Fruit fly (Drosophila melanogaster): ENCODE measurements around the gene CG3726.

The CG3726 gene

dm6 chrX:5969860-5970665, 53.2 kb downstream of the CG3726 start:
- TF ChIP-seq CG12605 (GFP tag; IDR thresholded peaks at IDR 0.05), result no peak
- no peak for TF ChIP-seq gl (tag; optimal IDR thresholded peaks at IDR 0.05)
- TF ChIP-seq CG13204 (GFP tag; optimal IDR thresholded peaks at IDR 0.05), result no peak
- TF ChIP-seq Pif1B (GFP tag; optimal IDR thresholded peaks at IDR 0.05), result peak; percentile 54
- TF ChIP-seq CG8301 (tag; optimal IDR thresholded peaks at IDR 0.05), result peak; percentile 25
- no peak for TF ChIP-seq CG10348 (GFP tag; IDR thresholded peaks at IDR 0.05)
- TF ChIP-seq Pif1A (GFP tag; optimal IDR thresholded peaks at IDR 0.05), result peak; percentile 11
- peak; percentile 44 for TF ChIP-seq CG14655 (GFP tag; optimal IDR thresholded peaks at IDR 0.05)
- TF ChIP-seq rn (GFP tag; IDR thresholded peaks at IDR 0.05), result peak; percentile 14; the same call in 1 of the 2 replicates
- TF ChIP-seq CG4496 (GFP tag; IDR thresholded peaks at IDR 0.05), result peak; percentile 68
- peak; percentile 25 for TF ChIP-seq Snoo (tag; optimal IDR thresholded peaks at IDR 0.05)
- TF ChIP-seq CG15710 (tag; optimal IDR thresholded peaks at IDR 0.05), result peak; percentile 42
- TF ChIP-seq D1 (tag; optimal IDR thresholded peaks at IDR 0.05), result no peak
- TF ChIP-seq CG32121 (GFP tag; IDR thresholded peaks at IDR 0.05), result no peak
- TF ChIP-seq fd96Ca (GFP tag; IDR thresholded peaks at IDR 0.05), result 0 out of 3 replicates have a peak, but pooled peaks have one; percentile 17
- no peak for TF ChIP-seq Ets98B (GFP tag; IDR thresholded peaks at IDR 0.05)
- peak; percentile 9 for TF ChIP-seq CG9948 (tag; optimal IDR thresholded peaks at IDR 0.05)
- no peak for TF ChIP-seq CG17806 (tag; optimal IDR thresholded peaks at IDR 0.05)
- TF ChIP-seq EcR (GFP tag; optimal IDR thresholded peaks at IDR 0.05), result no peak
- no peak for TF ChIP-seq CG34367 (tag; optimal IDR thresholded peaks at IDR 0.05)
- peak; percentile 38 for TF ChIP-seq CG8159 (tag; optimal IDR thresholded peaks at IDR 0.05)

DNA sequence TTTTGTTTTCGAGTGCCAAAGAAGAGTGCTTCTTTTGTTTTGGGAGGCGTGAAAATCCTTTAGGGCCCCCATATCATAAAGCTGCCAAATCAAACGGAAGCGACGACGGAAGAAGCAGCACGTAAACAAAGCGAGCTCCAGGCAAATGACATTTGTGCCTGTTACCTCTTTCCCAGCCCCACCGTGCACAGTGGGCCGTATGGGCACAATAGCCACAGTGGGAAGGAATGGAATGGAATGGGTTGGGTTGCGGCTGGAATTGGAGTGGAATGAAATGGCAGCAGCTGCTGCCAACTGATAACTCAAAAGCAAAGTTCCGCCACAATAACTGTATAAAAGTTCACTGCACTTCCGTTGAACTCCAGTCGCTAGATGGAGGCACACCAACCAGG, 53.8 kb downstream of the CG3726 start:
- TF ChIP-seq CG9948 (tag; optimal IDR thresholded peaks at IDR 0.05), result no peak
- TF ChIP-seq CG32121 (GFP tag; IDR thresholded peaks at IDR 0.05), result no peak
- TF ChIP-seq CG4496 (GFP tag; IDR thresholded peaks at IDR 0.05), result no peak
- TF ChIP-seq D1 (tag; optimal IDR thresholded peaks at IDR 0.05), result no peak
- TF ChIP-seq EcR (GFP tag; optimal IDR thresholded peaks at IDR 0.05), result no peak
- TF ChIP-seq CG10348 (GFP tag; IDR thresholded peaks at IDR 0.05), result no peak
- TF ChIP-seq Pif1A (GFP tag; optimal IDR thresholded peaks at IDR 0.05), result no peak
- no peak for TF ChIP-seq CG17806 (tag; optimal IDR thresholded peaks at IDR 0.05)
- TF ChIP-seq rn (GFP tag; IDR thresholded peaks at IDR 0.05), result no peak
- no peak for TF ChIP-seq gl (tag; optimal IDR thresholded peaks at IDR 0.05)
- no peak for TF ChIP-seq Snoo (tag; optimal IDR thresholded peaks at IDR 0.05)
- no peak for TF ChIP-seq CG13204 (GFP tag; optimal IDR thresholded peaks at IDR 0.05)
- no peak for TF ChIP-seq fd96Ca (GFP tag; IDR thresholded peaks at IDR 0.05)
- TF ChIP-seq CG8159 (tag; optimal IDR thresholded peaks at IDR 0.05), result no peak

dm6 chrX:5972030-5972429, 55.1 kb downstream of the CG3726 start:
- peak; percentile 69 for TF ChIP-seq Pif1A (GFP tag; optimal IDR thresholded peaks at IDR 0.05)
- peak; percentile 44 for TF ChIP-seq CG13204 (GFP tag; optimal IDR thresholded peaks at IDR 0.05)
- TF ChIP-seq CG32121 (GFP tag; IDR thresholded peaks at IDR 0.05), result peak; percentile 87
- peak; percentile 82 for TF ChIP-seq CG14655 (GFP tag; optimal IDR thresholded peaks at IDR 0.05)
- TF ChIP-seq CG15710 (tag; optimal IDR thresholded peaks at IDR 0.05), result peak; percentile 69
- peak; percentile 93 for TF ChIP-seq fd96Ca (GFP tag; IDR thresholded peaks at IDR 0.05)
- TF ChIP-seq gl (tag; optimal IDR thresholded peaks at IDR 0.05), result peak; percentile 33
- peak; percentile 61; the same call in 1 of the 2 replicates for TF ChIP-seq CG10348 (GFP tag; IDR thresholded peaks at IDR 0.05)
- peak; percentile 75 for TF ChIP-seq CG8301 (tag; optimal IDR thresholded peaks at IDR 0.05)
- peak; percentile 70 for TF ChIP-seq CG9948 (tag; optimal IDR thresholded peaks at IDR 0.05)
- peak; percentile 7 for TF ChIP-seq Snoo (tag; optimal IDR thresholded peaks at IDR 0.05)
- TF ChIP-seq CG8159 (tag; optimal IDR thresholded peaks at IDR 0.05), result peak; percentile 67
- peak; percentile 94 for TF ChIP-seq CG4496 (GFP tag; IDR thresholded peaks at IDR 0.05)
- TF ChIP-seq EcR (GFP tag; optimal IDR thresholded peaks at IDR 0.05), result no peak
- peak; percentile 30 for TF ChIP-seq Pif1B (GFP tag; optimal IDR thresholded peaks at IDR 0.05)
- peak; percentile 92 for TF ChIP-seq Ets98B (GFP tag; IDR thresholded peaks at IDR 0.05)
- peak; percentile 59 for TF ChIP-seq CG34367 (tag; optimal IDR thresholded peaks at IDR 0.05)
- TF ChIP-seq rn (GFP tag; IDR thresholded peaks at IDR 0.05), result peak; percentile 91
- peak; percentile 73 for TF ChIP-seq CG12605 (GFP tag; IDR thresholded peaks at IDR 0.05)
- TF ChIP-seq D1 (tag; optimal IDR thresholded peaks at IDR 0.05), result peak; percentile 22
- TF ChIP-seq CG17806 (tag; optimal IDR thresholded peaks at IDR 0.05), result peak; percentile 60

DNA sequence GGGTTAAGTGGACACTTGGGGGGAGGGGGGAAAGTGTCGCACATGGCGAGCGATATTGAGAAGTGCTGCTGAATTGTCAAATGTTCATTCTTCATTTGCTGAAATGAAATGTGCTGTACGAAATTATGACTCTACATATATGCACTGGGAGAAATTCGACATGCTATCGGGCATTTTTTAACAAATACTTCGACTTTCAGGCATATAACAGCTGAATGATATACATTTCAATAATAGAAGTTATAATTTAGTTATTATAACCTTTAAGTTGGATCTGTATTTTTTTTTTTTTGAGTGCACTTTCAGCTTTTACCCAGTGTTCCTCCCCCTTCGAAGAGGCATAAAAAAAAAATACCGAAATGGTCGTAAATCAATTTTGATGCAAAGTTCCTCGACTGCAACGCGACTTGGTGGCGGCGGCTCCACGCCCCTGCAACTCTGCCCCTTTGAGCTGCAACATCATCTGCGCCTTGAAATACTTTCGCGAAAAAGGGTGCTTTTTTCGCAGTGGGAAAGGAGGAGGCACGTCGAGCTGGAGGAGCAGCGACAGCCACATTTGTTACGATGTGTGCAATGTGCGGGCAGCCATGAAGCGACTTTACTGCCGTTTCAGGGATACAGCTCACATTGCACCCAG, 56.6 kb downstream of the CG3726 start:
- peak; percentile 28 for TF ChIP-seq Pif1A (GFP tag; optimal IDR thresholded peaks at IDR 0.05)
- TF ChIP-seq rn (GFP tag; IDR thresholded peaks at IDR 0.05), result 0 out of 2 replicates have a peak, but pooled peaks have one; percentile 5
- TF ChIP-seq CG12605 (GFP tag; IDR thresholded peaks at IDR 0.05), result peak; percentile 32; the same call in 1 of the 2 replicates
- no peak for TF ChIP-seq CG13204 (GFP tag; optimal IDR thresholded peaks at IDR 0.05)
- peak; percentile 44; the same call in 1 of the 3 replicates for TF ChIP-seq fd96Ca (GFP tag; IDR thresholded peaks at IDR 0.05)
- peak; percentile 74 for TF ChIP-seq CG17806 (tag; optimal IDR thresholded peaks at IDR 0.05)
- TF ChIP-seq CG10348 (GFP tag; IDR thresholded peaks at IDR 0.05), result no peak
- TF ChIP-seq CG9948 (tag; optimal IDR thresholded peaks at IDR 0.05), result peak; percentile 73
- peak; percentile 42 for TF ChIP-seq gl (tag; optimal IDR thresholded peaks at IDR 0.05)
- TF ChIP-seq Ets98B (GFP tag; IDR thresholded peaks at IDR 0.05), result no peak
- peak; percentile 79 for TF ChIP-seq CG8159 (tag; optimal IDR thresholded peaks at IDR 0.05)
- TF ChIP-seq Snoo (tag; optimal IDR thresholded peaks at IDR 0.05), result peak; percentile 19
- TF ChIP-seq EcR (GFP tag; optimal IDR thresholded peaks at IDR 0.05), result no peak
- TF ChIP-seq CG14655 (GFP tag; optimal IDR thresholded peaks at IDR 0.05), result peak; percentile 59
- TF ChIP-seq Pif1B (GFP tag; optimal IDR thresholded peaks at IDR 0.05), result peak; percentile 35
- TF ChIP-seq CG34367 (tag; optimal IDR thresholded peaks at IDR 0.05), result peak; percentile 76
- peak; percentile 79 for TF ChIP-seq CG15710 (tag; optimal IDR thresholded peaks at IDR 0.05)
- peak; percentile 57 for TF ChIP-seq CG8301 (tag; optimal IDR thresholded peaks at IDR 0.05)
- TF ChIP-seq CG4496 (GFP tag; IDR thresholded peaks at IDR 0.05), result peak; percentile 58; the same call in 1 of the 3 replicates
- TF ChIP-seq D1 (tag; optimal IDR thresholded peaks at IDR 0.05), result no peak
- TF ChIP-seq CG32121 (GFP tag; IDR thresholded peaks at IDR 0.05), result peak; percentile 17; the same call in 1 of the 2 replicates

All from whole organism, pupa.